Worm (Caenorhabditis elegans): ENCODE data around the gene H34I24.2.
"Not testable (repeated sequence)": the region's sequence is repeated elsewhere in the genome, so short reads cannot be mapped to it uniquely, and the experiment has no call there.

H34I24.2 gene

ce11 chrIII:2873116-2873644 is 31.3 kb downstream of the H34I24.2 start:
- no peak for TF ChIP-seq zip-8 (tag; optimal IDR thresholded peaks at IDR 0.05)
- no peak for TF ChIP-seq pha-4 (tag; optimal IDR thresholded peaks at IDR 0.05)
- no peak for TF ChIP-seq ceh-39 (tag; optimal IDR thresholded peaks at IDR 0.05)
- TF ChIP-seq drap-1 (GFP tag; optimal IDR thresholded peaks at IDR 0.05), result no peak
- TF ChIP-seq M03D4.4 (tag; optimal IDR thresholded peaks at IDR 0.05), result no peak
- no peak for TF ChIP-seq flh-1 (GFP tag; optimal IDR thresholded peaks at IDR 0.05)
- no peak for TF ChIP-seq unc-62 (GFP tag; optimal IDR thresholded peaks at IDR 0.05)
- no peak for TF ChIP-seq cnd-1 (tag; optimal IDR thresholded peaks at IDR 0.05)
- TF ChIP-seq mab-5 (tag; optimal IDR thresholded peaks at IDR 0.05), result no peak
- TF ChIP-seq blmp-1 (tag; optimal IDR thresholded peaks at IDR 0.05), result no peak
- TF ChIP-seq nhr-12 (tag; optimal IDR thresholded peaks at IDR 0.05), result no peak
- TF ChIP-seq tbx-8 (GFP tag; optimal IDR thresholded peaks at IDR 0.05), result no peak
- no peak for TF ChIP-seq nhr-76 (tag; optimal IDR thresholded peaks at IDR 0.05)
- TF ChIP-seq lin-13 (tag; optimal IDR thresholded peaks at IDR 0.05), result no peak
- TF ChIP-seq sptf-1 (tag; optimal IDR thresholded peaks at IDR 0.05), result no peak
- no peak for TF ChIP-seq mep-1 (tag; optimal IDR thresholded peaks at IDR 0.05)
- no peak for TF ChIP-seq elt-1 (tag; optimal IDR thresholded peaks at IDR 0.05; ENCODE audit: borderline replicate concordance, insufficient read depth)
- TF ChIP-seq ces-1 (GFP tag; optimal IDR thresholded peaks at IDR 0.05), result no peak
- TF ChIP-seq lsy-2 (tag; optimal IDR thresholded peaks at IDR 0.05), result no peak

DNA sequence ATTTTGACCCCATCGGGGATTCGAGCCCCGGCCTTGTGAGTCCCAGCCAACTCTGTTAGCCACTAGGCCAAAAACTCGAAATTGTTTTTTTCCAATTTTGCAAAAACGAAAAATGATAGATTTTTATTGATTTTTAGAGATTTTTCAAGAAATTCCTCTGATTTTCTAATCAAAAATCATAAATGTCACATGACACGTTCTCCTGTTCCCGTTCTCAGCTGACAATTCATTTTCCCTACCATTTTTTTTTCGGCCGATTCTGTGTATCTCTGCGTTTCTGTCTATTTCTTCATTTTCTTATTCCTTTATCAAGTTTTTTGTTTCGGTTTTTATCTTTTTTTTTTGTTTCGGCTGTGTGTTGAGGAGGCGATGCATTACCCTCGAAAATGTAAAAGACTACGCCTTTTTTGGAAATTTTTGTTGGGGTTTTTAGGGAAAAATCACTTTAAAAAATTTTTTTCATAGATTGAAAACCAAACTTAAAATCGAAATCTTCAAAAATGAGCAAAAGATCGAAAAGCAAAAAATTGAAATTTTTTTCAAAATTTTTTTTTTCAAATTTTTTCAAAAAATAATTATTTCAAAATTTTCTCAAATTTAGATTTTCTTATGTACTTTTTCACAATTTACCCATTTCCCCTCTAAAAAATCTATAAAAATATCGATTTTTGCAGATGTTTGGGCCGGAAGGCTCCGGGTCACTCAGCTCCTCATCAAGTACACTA is 32.5 kb downstream of the H34I24.2 start, which contains the start of gene klf-1:
TSS of gene klf-1 (plus strand) at position 675 of the 725 bp plus-strand sequence.
- no peak for TF ChIP-seq nhr-237 (tag; optimal IDR thresholded peaks at IDR 0.05)
- TF ChIP-seq snpc-4 (tag; optimal IDR thresholded peaks at IDR 0.05), result no peak
- no peak for TF ChIP-seq tbx-8 (GFP tag; optimal IDR thresholded peaks at IDR 0.05)
- no peak for TF ChIP-seq flh-1 (GFP tag; optimal IDR thresholded peaks at IDR 0.05)
- TF ChIP-seq nhr-2 (tag; optimal IDR thresholded peaks at IDR 0.05), result no peak
- TF ChIP-seq mls-2 (tag; optimal IDR thresholded peaks at IDR 0.05), result no peak
- no peak for TF ChIP-seq ceh-43 (GFP tag; optimal IDR thresholded peaks at IDR 0.05)
- no peak for TF ChIP-seq unc-62 (GFP tag; optimal IDR thresholded peaks at IDR 0.05)
- TF ChIP-seq mab-5 (tag; optimal IDR thresholded peaks at IDR 0.05), result no peak
- no peak for TF ChIP-seq ces-1 (GFP tag; optimal IDR thresholded peaks at IDR 0.05)
- no peak for TF ChIP-seq hlh-1 (tag; optimal IDR thresholded peaks at IDR 0.05)
- no peak for TF ChIP-seq ceh-83 (GFP tag; optimal IDR thresholded peaks at IDR 0.05)
- TF ChIP-seq M03D4.4 (tag; optimal IDR thresholded peaks at IDR 0.05), result no peak

- TF ChIP-seq blmp-1 (tag; optimal IDR thresholded peaks at IDR 0.05), result peak; percentile 53
- peak; percentile 72 for TF ChIP-seq elt-3 (tag; optimal IDR thresholded peaks at IDR 0.05)
- TF ChIP-seq nhr-28 (tag; optimal IDR thresholded peaks at IDR 0.05), result no peak
Observed at ce11 chrIII:2875946-2876345, 34.1 kb downstream of the H34I24.2 start.

- TF ChIP-seq nhr-237 (tag; optimal IDR thresholded peaks at IDR 0.05), result no peak
Observed at ce11 chrIII:2879703-2880102, 37.9 kb downstream of the H34I24.2 start.

DNA sequence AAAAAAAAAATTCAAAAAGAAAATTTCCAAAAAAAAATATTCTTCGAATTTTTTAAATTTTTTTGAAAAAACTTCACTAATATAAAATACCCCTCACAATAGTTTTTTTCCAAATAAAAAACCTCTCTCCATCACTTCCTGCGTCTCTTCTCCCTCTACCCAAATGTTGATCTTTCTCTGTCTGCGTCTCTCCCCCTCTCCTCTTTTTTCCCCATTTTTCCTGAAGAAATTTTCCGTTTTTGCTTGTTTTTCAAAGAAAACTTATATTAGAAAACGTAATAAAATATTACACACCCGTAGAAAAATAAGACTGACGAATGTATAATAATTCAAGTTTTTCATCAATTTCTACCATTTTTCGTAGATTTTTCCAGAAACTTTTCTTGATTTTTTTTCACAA is 39.3 kb downstream of the H34I24.2 start:
- TF ChIP-seq lsy-2 (tag; optimal IDR thresholded peaks at IDR 0.05) (no peak), nhr-76 (tag; optimal IDR thresholded peaks at IDR 0.05) (no peak), tbx-8 (GFP tag; optimal IDR thresholded peaks at IDR 0.05) (no peak), flh-1 (GFP tag; optimal IDR thresholded peaks at IDR 0.05) (no peak), unc-120 (tag; optimal IDR thresholded peaks at IDR 0.05; ENCODE audit: poor library complexity, severe bottlenecking) (peak; percentile 17)

ce11 chrIII:2881989-2882388 is 40.1 kb downstream of the H34I24.2 start, which contains the start of gene F56F11.2:
Gene F56F11.2 (plus strand): TSS chrIII:2882289.
- not testable (repeated sequence) for TF ChIP-seq unc-120 (tag; optimal IDR thresholded peaks at IDR 0.05; ENCODE audit: poor library complexity, severe bottlenecking); ceh-43 (GFP tag; optimal IDR thresholded peaks at IDR 0.05); nhr-28 (tag; optimal IDR thresholded peaks at IDR 0.05)

Data from whole organism, mixed stage, embryonic.